Fruit fly (Drosophila melanogaster) whole organism, adult: Measurements from ENCODE around the gene CG31388.

Experiments
- CG11617 ChIP-seq: fragments of 200-800 bp; sonication (Bioruptor generic); optimal IDR thresholded peaks from 2 replicates; lab custom pipeline; 2017; ENCODE audit warnings: mild to moderate bottlenecking, missing biosample characterization, missing genetic modification reagents, missing genetic modification characterization
- CG14711 ChIP-seq: fragments of 200-800 bp; sonication (Bioruptor generic); optimal IDR thresholded peaks from 2 replicates; lab custom pipeline; 2018; ENCODE audit warnings: missing biosample characterization, mild to moderate bottlenecking, missing genetic modification characterization, moderate library complexity
- CG1620 ChIP-seq: fragments of 200-800 bp; sonication (Bioruptor generic); optimal IDR thresholded peaks from 2 replicates; lab custom pipeline; 2016; ENCODE audit warnings: missing biosample characterization, missing genetic modification characterization
- CG7101 ChIP-seq: fragments of 200-800 bp; sonication (Bioruptor generic); optimal IDR thresholded peaks from 2 replicates; lab custom pipeline; 2018; ENCODE audit warnings: missing biosample characterization, mild to moderate bottlenecking, missing genetic modification characterization, moderate library complexity
- Clk ChIP-seq: fragments of 200-800 bp; sonication (Bioruptor generic); optimal IDR thresholded peaks from 2 replicates; lab custom pipeline; 2017; ENCODE audit warnings: missing biosample characterization, missing genetic modification characterization
- Hr96 ChIP-seq: fragments of 200-800 bp; sonication (Bioruptor generic); optimal IDR thresholded peaks from 2 replicates; lab custom pipeline; 2016; ENCODE audit warnings: missing biosample characterization, missing genetic modification characterization
- Mnt ChIP-seq: fragments of 200-800 bp; sonication (Bioruptor generic); optimal IDR thresholded peaks from 2 replicates; lab custom pipeline; 2016; ENCODE audit warnings: missing biosample characterization, mild to moderate bottlenecking, missing genetic modification characterization
- cic ChIP-seq: fragments of 200-800 bp; sonication (Bioruptor generic); optimal IDR thresholded peaks from 2 replicates; lab custom pipeline; 2017; ENCODE audit warnings: missing biosample characterization, mild to moderate bottlenecking, missing genetic modification characterization, moderate library complexity
- cnc ChIP-seq, 2 experiments: fragments of >200 bp; optimal IDR thresholded peaks; 2 replicates each; lab custom pipeline; 2017
- kay ChIP-seq: fragments of 200-800 bp; sonication (Bioruptor generic); peaks from one replicate; lab custom pipeline; 2016; ENCODE audit warnings: missing biosample characterization, missing genetic modification characterization, borderline replicate concordance
- ovo ChIP-seq: fragments of 200-800 bp; sonication (Bioruptor generic); optimal IDR thresholded peaks from 2 replicates; lab custom pipeline; 2016; ENCODE audit warnings: missing biosample characterization, missing genetic modification characterization
- pad ChIP-seq: fragments of 200-800 bp; sonication (Bioruptor generic); optimal IDR thresholded peaks from 3 replicates; lab custom pipeline; 2017; ENCODE audit warnings: missing biosample characterization, missing genetic modification characterization, mild to moderate bottlenecking, moderate library complexity, missing genetic modification reagents
- toe ChIP-seq: fragments of 200-800 bp; sonication (Bioruptor generic); optimal IDR thresholded peaks from 2 replicates; lab custom pipeline; 2016; ENCODE audit warnings: missing biosample characterization, missing genetic modification characterization

- TF ChIP-seq kay (GFP tag; lab: Kevin White, UChicago) (no peak), cnc (optimal IDR thresholded peaks at IDR 0.05; lab: Kevin White, UChicago) (no peak), Hr96 (GFP tag; lab: Kevin White, UChicago) (no peak), pad (GFP tag; lab: Kevin White, UChicago) (no peak), CG1620 (GFP tag; lab: Kevin White, UChicago) (no peak), CG11617 (GFP tag; lab: Kevin White, UChicago) (no peak), ovo (no peak), Mnt (GFP tag; lab: Kevin White, UChicago) (no peak), CG14711 (no peak), cic (GFP tag; lab: Kevin White, UChicago) (peak; percentile 80), CG7101 (tag; lab: Kevin White, UChicago) (no peak), toe (GFP tag; lab: Kevin White, UChicago) (no peak), Clk (GFP tag; lab: Kevin White, UChicago) (no peak)
Observed at dm6 chr3R:11195792-11196191, 41.8 kb upstream of the CG31388 start, which contains the start of gene CG18577.
